Worm (Caenorhabditis elegans): Measurements from ENCODE around the gene Y53F4B.62.
A peak's percentile ranks its signal among the peaks of the same experiment; 100 is the strongest.

Gene Y53F4B.62

DNA sequence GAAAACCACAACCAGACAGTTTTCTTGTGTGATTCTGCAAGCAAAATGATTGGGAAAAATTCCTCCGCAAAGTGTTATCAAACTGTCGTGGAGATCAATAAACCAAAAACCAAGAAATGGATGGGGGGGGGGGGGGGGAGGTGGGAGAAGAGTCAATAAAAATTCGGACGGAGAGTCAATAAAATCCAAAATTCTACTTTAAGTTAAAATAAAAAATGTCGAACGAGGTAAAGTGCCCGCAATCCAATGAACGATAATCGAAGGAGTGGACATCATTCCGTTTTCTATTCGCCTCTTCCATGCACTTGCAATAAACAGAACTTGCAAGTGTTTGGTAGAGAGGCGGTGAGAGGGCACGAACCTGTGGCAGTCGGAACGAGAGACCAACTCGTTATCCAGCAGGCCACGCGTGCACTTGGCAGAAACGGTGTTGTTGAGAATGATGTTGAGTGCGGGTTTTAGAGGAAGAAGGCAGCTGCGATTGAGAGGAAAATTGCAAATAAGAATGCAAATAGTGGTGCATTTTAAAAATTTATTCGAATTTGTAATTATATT lies 35.3 kb upstream of the Y53F4B.62 start, which contains the start of gene gst-27 (continued):
- peak; percentile 62 for TF ChIP-seq nhr-23 (tag; optimal IDR thresholded peaks at IDR 0.05)
- TF ChIP-seq unc-62 (GFP tag; optimal IDR thresholded peaks at IDR 0.05) = no peak
- no peak for TF ChIP-seq sea-2 (GFP tag; optimal IDR thresholded peaks at IDR 0.05)
- TF ChIP-seq unc-39 (tag; optimal IDR thresholded peaks at IDR 0.05) = no peak

DNA sequence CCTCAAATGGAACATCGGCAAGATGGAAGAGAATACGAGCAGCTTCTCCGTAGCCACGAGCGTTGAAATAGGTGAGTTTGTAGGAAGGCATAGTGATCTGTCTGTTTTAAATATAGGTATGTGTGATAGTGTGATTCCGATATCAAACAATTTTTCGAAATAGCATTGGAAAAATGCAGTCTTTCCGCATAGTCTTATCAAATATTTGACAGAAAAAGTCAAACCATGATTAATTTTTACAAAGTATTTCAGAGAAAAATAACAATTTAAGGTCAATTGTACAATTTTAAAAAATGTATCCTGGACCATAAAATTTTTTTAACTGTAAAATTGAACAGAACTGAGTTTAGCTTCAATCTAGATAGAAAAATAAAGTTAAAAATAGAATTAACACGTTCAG lies 34.0 kb upstream of the Y53F4B.62 start, which contains the start of gene gst-26:
gst-26 (minus strand) TSS at position 101 of the 400 bp plus-strand sequence.
- TF ChIP-seq hmg-11 (tag; optimal IDR thresholded peaks at IDR 0.05) (no peak), daf-12 (tag; optimal IDR thresholded peaks at IDR 0.05) (no peak), sea-2 (GFP tag; optimal IDR thresholded peaks at IDR 0.05) (no peak), elt-2 (tag; optimal IDR thresholded peaks at IDR 0.05) (peak; percentile 26), snpc-4 (tag; optimal IDR thresholded peaks at IDR 0.05) (no peak), pha-4 (tag; optimal IDR thresholded peaks at IDR 0.05) (no peak), ceh-82 (tag; optimal IDR thresholded peaks at IDR 0.05) (no peak)

- TF ChIP-seq aly-2 (tag; optimal IDR thresholded peaks at IDR 0.05) (no peak), nhr-28 (tag; optimal IDR thresholded peaks at IDR 0.05) (no peak), tbx-2 (tag; optimal IDR thresholded peaks at IDR 0.05) (no peak), sea-2 (GFP tag; optimal IDR thresholded peaks at IDR 0.05) (no peak), nhr-12 (tag; optimal IDR thresholded peaks at IDR 0.05) (no peak), ZK546.5 (tag; optimal IDR thresholded peaks at IDR 0.05) (no peak), lin-39 (tag; optimal IDR thresholded peaks at IDR 0.05) (no peak), egl-27 (tag; optimal IDR thresholded peaks at IDR 0.05) (no peak), daf-12 (tag; optimal IDR thresholded peaks at IDR 0.05) (no peak), eor-1 (tag; optimal IDR thresholded peaks at IDR 0.05) (no peak), fos-1 (tag; optimal IDR thresholded peaks at IDR 0.05) (no peak), skn-1 (tag; optimal IDR thresholded peaks at IDR 0.05) (no peak), nhr-76 (tag; optimal IDR thresholded peaks at IDR 0.05) (no peak)
These were observed 28.0 kb upstream of the Y53F4B.62 start for ce11 chrII:15158364-15158763.

ce11 chrII:15157880-15158279 lies 27.5 kb upstream of the Y53F4B.62 start, which contains the start of gene ptr-20:
Gene ptr-20, plus strand, starts transcription at chrII:15158180.
- TF ChIP-seq ztf-4 (tag; optimal IDR thresholded peaks at IDR 0.05) (no peak), nhr-11 (tag; optimal IDR thresholded peaks at IDR 0.05) (no peak), sea-2 (GFP tag; optimal IDR thresholded peaks at IDR 0.05) (no peak), egl-5 (tag; optimal IDR thresholded peaks at IDR 0.05) (no peak), mdl-1 (tag; optimal IDR thresholded peaks at IDR 0.05) (no peak), nhr-67 (tag; optimal IDR thresholded peaks at IDR 0.05) (no peak), lin-15B (tag; optimal IDR thresholded peaks at IDR 0.05) (no peak), nhr-77 (tag; optimal IDR thresholded peaks at IDR 0.05) (no peak)

ce11 chrII:15148442-15148841 lies 18.0 kb upstream of the Y53F4B.62 start:
- TF ChIP-seq egl-5 (tag; optimal IDR thresholded peaks at IDR 0.05) = peak; percentile 61
- no peak for TF ChIP-seq nhr-76 (tag; optimal IDR thresholded peaks at IDR 0.05)
- no peak for TF ChIP-seq daf-12 (tag; optimal IDR thresholded peaks at IDR 0.05)
- TF ChIP-seq pha-4 (tag; optimal IDR thresholded peaks at IDR 0.05) = no peak
- no peak for TF ChIP-seq nhr-28 (tag; optimal IDR thresholded peaks at IDR 0.05)
- no peak for TF ChIP-seq ama-1 (optimal IDR thresholded peaks at IDR 0.05)
- no peak for TF ChIP-seq hmg-11 (tag; optimal IDR thresholded peaks at IDR 0.05)
- no peak for TF ChIP-seq lin-39 (tag; optimal IDR thresholded peaks at IDR 0.05)
- TF ChIP-seq ZK546.5 (tag; optimal IDR thresholded peaks at IDR 0.05) = no peak

DNA sequence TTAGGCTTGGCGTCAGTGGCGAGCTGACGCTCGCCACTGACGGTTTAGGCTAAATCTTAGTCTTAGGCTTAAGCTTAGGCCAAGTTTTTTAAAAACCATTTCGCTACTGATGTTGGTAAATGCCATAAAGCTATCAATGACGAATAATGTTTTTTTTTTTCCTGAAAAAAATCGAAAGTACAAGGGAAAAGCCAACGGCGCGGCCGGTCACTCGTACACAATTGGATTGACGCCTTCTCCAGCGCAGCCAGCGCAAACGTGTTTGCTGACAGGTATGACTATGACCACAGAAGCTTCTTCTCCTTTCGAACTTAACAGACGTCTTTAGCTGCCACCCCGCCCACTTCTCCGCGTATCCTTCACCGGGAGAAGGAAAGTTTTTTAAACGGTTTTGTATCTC lies 15.2 kb upstream of the Y53F4B.62 start, which contains the start of gene Y53F4B.27:
Y53F4B.27 (plus strand) TSS at position 301 of the 400 bp plus-strand sequence.
- TF ChIP-seq fos-1 (tag; optimal IDR thresholded peaks at IDR 0.05) = no peak
- no peak for TF ChIP-seq egl-5 (tag; optimal IDR thresholded peaks at IDR 0.05)
- TF ChIP-seq eor-1 (tag; optimal IDR thresholded peaks at IDR 0.05) = no peak

ce11 chrII:15143729-15144128 lies 13.3 kb upstream of the Y53F4B.62 start:
- TF ChIP-seq mml-1 (tag; optimal IDR thresholded peaks at IDR 0.05) = no peak
- no peak for TF ChIP-seq nfya-1 (tag; optimal IDR thresholded peaks at IDR 0.05; ENCODE audit: insufficient read depth)
- no peak for TF ChIP-seq snpc-4 (tag; optimal IDR thresholded peaks at IDR 0.05)
- TF ChIP-seq lsy-12 (tag; optimal IDR thresholded peaks at IDR 0.05) = no peak
- TF ChIP-seq daf-12 (tag; optimal IDR thresholded peaks at IDR 0.05) = no peak
- no peak for TF ChIP-seq unc-39 (tag; optimal IDR thresholded peaks at IDR 0.05)
- TF ChIP-seq nhr-77 (tag; optimal IDR thresholded peaks at IDR 0.05) = no peak
- TF ChIP-seq nhr-43 (tag; optimal IDR thresholded peaks at IDR 0.05; ENCODE audit: poor library complexity, severe bottlenecking) = no peak
- TF ChIP-seq nhr-12 (tag; optimal IDR thresholded peaks at IDR 0.05) = no peak
- no peak for TF ChIP-seq sea-2 (GFP tag; optimal IDR thresholded peaks at IDR 0.05)
- TF ChIP-seq nhr-67 (tag; optimal IDR thresholded peaks at IDR 0.05) = no peak
- no peak for TF ChIP-seq mdl-1 (tag; optimal IDR thresholded peaks at IDR 0.05)
- no peak for TF ChIP-seq aly-2 (tag; optimal IDR thresholded peaks at IDR 0.05)
- no peak for TF ChIP-seq nhr-237 (tag; optimal IDR thresholded peaks at IDR 0.05)
- TF ChIP-seq egl-5 (tag; optimal IDR thresholded peaks at IDR 0.05) = no peak
- no peak for TF ChIP-seq tbx-2 (tag; optimal IDR thresholded peaks at IDR 0.05)
